Worm (Caenorhabditis elegans): ENCODE results near the gene obr-3.

The obr-3 gene

ce11 chrX:13809773-13810172, at the start of gene obr-3:
obr-3 (minus strand) TSS chrX:13809873.
- no peak for TF ChIP-seq ztf-23 (GFP tag; IDR thresholded peaks at IDR 0.05)
- no peak for TF ChIP-seq ztf-29 (GFP tag; IDR thresholded peaks at IDR 0.05)
- no peak for TF ChIP-seq tab-1 (GFP tag; IDR thresholded peaks at IDR 0.05)
- TF ChIP-seq klf-2 (GFP tag; conservative IDR thresholded peaks at IDR 0.05), result no peak
- TF ChIP-seq ref-1 (GFP tag; conservative IDR thresholded peaks at IDR 0.05), result no peak
- no peak for TF ChIP-seq cog-1 (tag; optimal IDR thresholded peaks at IDR 0.05)
- no peak for TF ChIP-seq flt-1 (GFP tag; IDR thresholded peaks at IDR 0.05)
- no peak for TF ChIP-seq med-1 (GFP tag; optimal IDR thresholded peaks at IDR 0.05; ENCODE audit: insufficient read depth)
- no peak for TF ChIP-seq T22C8.4 (GFP tag; IDR thresholded peaks at IDR 0.05)

- no peak for TF ChIP-seq flt-1 (GFP tag; IDR thresholded peaks at IDR 0.05)
- no peak for TF ChIP-seq med-1 (GFP tag; optimal IDR thresholded peaks at IDR 0.05; ENCODE audit: insufficient read depth)
- TF ChIP-seq tab-1 (GFP tag; IDR thresholded peaks at IDR 0.05), result no peak
- no peak for TF ChIP-seq klf-2 (GFP tag; conservative IDR thresholded peaks at IDR 0.05)
- no peak for TF ChIP-seq ztf-29 (GFP tag; IDR thresholded peaks at IDR 0.05)
- TF ChIP-seq ztf-23 (GFP tag; IDR thresholded peaks at IDR 0.05), result no peak
- TF ChIP-seq ref-1 (GFP tag; conservative IDR thresholded peaks at IDR 0.05), result no peak
- TF ChIP-seq cog-1 (tag; optimal IDR thresholded peaks at IDR 0.05), result no peak
- TF ChIP-seq T22C8.4 (GFP tag; IDR thresholded peaks at IDR 0.05), result no peak
These were observed 49.0 kb upstream of the obr-3 start, which contains the start of gene M03B6.4 for ce11 chrX:13858693-13859092. M03B6.4 (plus strand) TSS chrX:13858841.

- TF ChIP-seq ztf-29 (GFP tag; IDR thresholded peaks at IDR 0.05), result no peak
- TF ChIP-seq cog-1 (tag; optimal IDR thresholded peaks at IDR 0.05), result no peak
- no peak for TF ChIP-seq ztf-23 (GFP tag; IDR thresholded peaks at IDR 0.05)
- TF ChIP-seq tab-1 (GFP tag; IDR thresholded peaks at IDR 0.05), result no peak
- no peak for TF ChIP-seq klf-2 (GFP tag; conservative IDR thresholded peaks at IDR 0.05)
- no peak for TF ChIP-seq ref-1 (GFP tag; conservative IDR thresholded peaks at IDR 0.05)
These were observed 46.3 kb upstream of the obr-3 start for ce11 chrX:13855928-13856327.

ce11 chrX:13852606-13853005, 42.9 kb upstream of the obr-3 start, which contains the start of gene mct-3:
mct-3 (plus strand) TSS chrX:13852906.
- TF ChIP-seq ref-1 (GFP tag; conservative IDR thresholded peaks at IDR 0.05), result no peak
- TF ChIP-seq ztf-23 (GFP tag; IDR thresholded peaks at IDR 0.05), result no peak
- TF ChIP-seq ztf-29 (GFP tag; IDR thresholded peaks at IDR 0.05), result no peak
- no peak for TF ChIP-seq med-1 (GFP tag; optimal IDR thresholded peaks at IDR 0.05; ENCODE audit: insufficient read depth)
- no peak for TF ChIP-seq flt-1 (GFP tag; IDR thresholded peaks at IDR 0.05)

- TF ChIP-seq ref-1 (GFP tag; conservative IDR thresholded peaks at IDR 0.05), result no peak
- TF ChIP-seq tab-1 (GFP tag; IDR thresholded peaks at IDR 0.05), result no peak
- no peak for TF ChIP-seq cog-1 (tag; optimal IDR thresholded peaks at IDR 0.05)
- TF ChIP-seq T22C8.4 (GFP tag; IDR thresholded peaks at IDR 0.05), result no peak
- no peak for TF ChIP-seq flt-1 (GFP tag; IDR thresholded peaks at IDR 0.05)
- no peak for TF ChIP-seq klf-2 (GFP tag; conservative IDR thresholded peaks at IDR 0.05)
- TF ChIP-seq ztf-23 (GFP tag; IDR thresholded peaks at IDR 0.05), result no peak
- no peak for TF ChIP-seq ztf-29 (GFP tag; IDR thresholded peaks at IDR 0.05)
These were observed 41.9 kb upstream of the obr-3 start for ce11 chrX:13851590-13851989.

ce11 chrX:13850359-13850758, 40.7 kb upstream of the obr-3 start:
- no peak for TF ChIP-seq klf-2 (GFP tag; conservative IDR thresholded peaks at IDR 0.05)
- no peak for TF ChIP-seq ref-1 (GFP tag; conservative IDR thresholded peaks at IDR 0.05)
- no peak for TF ChIP-seq tab-1 (GFP tag; IDR thresholded peaks at IDR 0.05)
- no peak for TF ChIP-seq T22C8.4 (GFP tag; IDR thresholded peaks at IDR 0.05)
- no peak for TF ChIP-seq ztf-23 (GFP tag; IDR thresholded peaks at IDR 0.05)
- no peak for TF ChIP-seq ztf-29 (GFP tag; IDR thresholded peaks at IDR 0.05)
- TF ChIP-seq flt-1 (GFP tag; IDR thresholded peaks at IDR 0.05), result no peak
- no peak for TF ChIP-seq med-1 (GFP tag; optimal IDR thresholded peaks at IDR 0.05; ENCODE audit: insufficient read depth)
- TF ChIP-seq cog-1 (tag; optimal IDR thresholded peaks at IDR 0.05), result no peak

ce11 chrX:13846024-13846423, 36.4 kb upstream of the obr-3 start:
- no peak for TF ChIP-seq flt-1 (GFP tag; IDR thresholded peaks at IDR 0.05)

ce11 chrX:13843676-13844075, 34.0 kb upstream of the obr-3 start, which contains the start of gene M03B6.5:
M03B6.5 (plus strand) TSS chrX:13843976.
- TF ChIP-seq med-1 (GFP tag; optimal IDR thresholded peaks at IDR 0.05; ENCODE audit: insufficient read depth) (no peak), tab-1 (GFP tag; IDR thresholded peaks at IDR 0.05) (no peak)

- TF ChIP-seq cog-1 (tag; optimal IDR thresholded peaks at IDR 0.05) (no peak), tab-1 (GFP tag; IDR thresholded peaks at IDR 0.05) (no peak), med-1 (GFP tag; optimal IDR thresholded peaks at IDR 0.05; ENCODE audit: insufficient read depth) (no peak), T22C8.4 (GFP tag; IDR thresholded peaks at IDR 0.05) (no peak), ztf-23 (GFP tag; IDR thresholded peaks at IDR 0.05) (no peak), ref-1 (GFP tag; conservative IDR thresholded peaks at IDR 0.05) (no peak), flt-1 (GFP tag; IDR thresholded peaks at IDR 0.05) (no peak), klf-2 (GFP tag; conservative IDR thresholded peaks at IDR 0.05) (no peak), ztf-29 (GFP tag; IDR thresholded peaks at IDR 0.05) (no peak)
These were observed 31.6 kb upstream of the obr-3 start, which contains the start of gene M03B6.1 for ce11 chrX:13841277-13841676. M03B6.1 (plus strand) TSS chrX:13841610.

ce11 chrX:13840336-13840735, 30.7 kb upstream of the obr-3 start:
- TF ChIP-seq klf-2 (GFP tag; conservative IDR thresholded peaks at IDR 0.05) (no peak), flt-1 (GFP tag; IDR thresholded peaks at IDR 0.05) (no peak), cog-1 (tag; optimal IDR thresholded peaks at IDR 0.05) (no peak), ztf-29 (GFP tag; IDR thresholded peaks at IDR 0.05) (no peak), ref-1 (GFP tag; conservative IDR thresholded peaks at IDR 0.05) (no peak), T22C8.4 (GFP tag; IDR thresholded peaks at IDR 0.05) (no peak), tab-1 (GFP tag; IDR thresholded peaks at IDR 0.05) (no peak)

ce11 chrX:13838019-13838418, 28.3 kb upstream of the obr-3 start:
- no peak for TF ChIP-seq ztf-23 (GFP tag; IDR thresholded peaks at IDR 0.05)
- TF ChIP-seq ztf-29 (GFP tag; IDR thresholded peaks at IDR 0.05), result no peak
- no peak for TF ChIP-seq flt-1 (GFP tag; IDR thresholded peaks at IDR 0.05)
- TF ChIP-seq tab-1 (GFP tag; IDR thresholded peaks at IDR 0.05), result no peak
- TF ChIP-seq ref-1 (GFP tag; conservative IDR thresholded peaks at IDR 0.05), result no peak
- no peak for TF ChIP-seq klf-2 (GFP tag; conservative IDR thresholded peaks at IDR 0.05)

Data from whole organism, midembryonic.